Worm (Caenorhabditis elegans): ENCODE data around the gene C35A5.11.

The C35A5.11 gene

DNA sequence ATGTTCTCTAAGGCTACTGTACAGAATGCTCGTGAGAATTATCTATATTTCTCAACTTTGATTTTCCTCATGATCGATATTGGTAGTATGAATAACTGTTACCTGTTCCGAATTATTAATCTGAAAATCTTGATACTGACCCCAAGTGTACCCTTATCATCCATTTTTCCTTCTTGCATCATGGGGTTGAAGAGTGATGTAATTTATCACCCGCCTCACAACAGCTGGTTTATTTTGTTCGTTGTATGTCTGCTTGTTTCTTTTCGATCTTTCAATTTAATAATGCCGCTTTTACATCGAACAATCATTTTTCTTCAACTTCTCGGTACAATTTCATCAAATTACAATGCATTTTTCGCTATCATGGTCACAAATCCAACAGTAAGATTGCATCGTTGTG is 5.9 kb upstream of the C35A5.11 start, which contains the start of gene C35A5.6:
Gene C35A5.6, plus strand, starts transcription at position 283 of the 400 bp plus-strand sequence.
- no peak for TF ChIP-seq cnd-1 (tag; optimal IDR thresholded peaks at IDR 0.05)

DNA sequence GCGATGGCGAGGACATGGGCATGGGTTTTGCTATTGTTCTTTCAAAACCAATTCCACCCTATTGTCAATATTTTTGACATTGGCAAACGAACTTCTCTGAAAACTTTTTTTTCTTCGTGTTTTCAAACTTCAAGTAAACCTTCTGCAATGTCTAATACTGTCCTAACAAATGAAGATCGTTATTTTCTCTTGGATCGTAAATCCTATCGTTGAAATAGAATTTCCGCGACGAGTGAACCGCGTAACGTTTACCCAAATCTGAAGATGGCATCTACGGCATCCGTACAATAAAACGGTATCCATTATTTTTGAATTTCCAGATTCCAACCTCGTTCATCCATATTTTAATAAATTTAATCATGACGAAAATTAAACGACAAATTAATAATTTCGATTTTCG is 2.6 kb upstream of the C35A5.11 start, which contains the start of gene C35A5.5:
Gene C35A5.5, plus strand, starts transcription at position 301 of the 400 bp plus-strand sequence.
- TF ChIP-seq nhr-76 (tag; optimal IDR thresholded peaks at IDR 0.05) (no peak), nhr-2 (tag; optimal IDR thresholded peaks at IDR 0.05) (no peak), M03D4.4 (tag; optimal IDR thresholded peaks at IDR 0.05) (no peak), mep-1 (tag; optimal IDR thresholded peaks at IDR 0.05) (no peak), tbx-8 (GFP tag; optimal IDR thresholded peaks at IDR 0.05) (no peak), ceh-83 (GFP tag; optimal IDR thresholded peaks at IDR 0.05) (no peak), mls-2 (tag; optimal IDR thresholded peaks at IDR 0.05) (no peak), snpc-4 (tag; optimal IDR thresholded peaks at IDR 0.05) (no peak), bed-3 (GFP tag; optimal IDR thresholded peaks at IDR 0.05) (no peak), sptf-1 (tag; optimal IDR thresholded peaks at IDR 0.05) (no peak), sem-2 (GFP tag; optimal IDR thresholded peaks at IDR 0.05) (no peak), unc-62 (GFP tag; optimal IDR thresholded peaks at IDR 0.05) (no peak), pha-4 (tag; optimal IDR thresholded peaks at IDR 0.05) (no peak), unc-39 (tag; optimal IDR thresholded peaks at IDR 0.05) (no peak), elt-3 (tag; optimal IDR thresholded peaks at IDR 0.05) (no peak), unc-120 (tag; optimal IDR thresholded peaks at IDR 0.05; ENCODE audit: poor library complexity, severe bottlenecking) (no peak), flh-1 (GFP tag; optimal IDR thresholded peaks at IDR 0.05) (no peak), elt-1 (tag; optimal IDR thresholded peaks at IDR 0.05; ENCODE audit: borderline replicate concordance, insufficient read depth) (no peak)

DNA sequence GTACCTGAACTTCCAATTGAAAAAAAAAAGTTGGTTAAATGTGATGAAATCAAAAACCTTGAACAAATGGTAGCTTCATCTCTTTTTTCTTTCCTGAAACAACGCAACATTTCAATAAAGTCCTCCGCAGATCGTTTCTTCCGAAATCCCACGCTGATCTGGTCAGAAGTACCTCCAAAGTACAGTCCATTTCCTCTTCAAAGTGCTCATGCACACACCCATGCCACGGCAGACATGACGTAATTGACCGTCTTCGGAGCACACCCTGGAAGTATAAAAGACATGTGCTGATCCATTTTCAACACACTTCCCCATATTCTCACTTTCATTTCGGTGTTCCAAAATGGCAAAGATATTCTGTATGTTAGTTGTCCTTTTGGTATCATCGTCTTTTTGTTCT is 982 bp upstream of the C35A5.11 start, which contains the start of gene C35A5.10:
Gene C35A5.10, plus strand, starts transcription at position 301 of the 400 bp plus-strand sequence.
- TF ChIP-seq pha-4 (tag; optimal IDR thresholded peaks at IDR 0.05) = no peak
- no peak for TF ChIP-seq nhr-76 (tag; optimal IDR thresholded peaks at IDR 0.05)
- no peak for TF ChIP-seq flh-1 (GFP tag; optimal IDR thresholded peaks at IDR 0.05)
- no peak for TF ChIP-seq bed-3 (GFP tag; optimal IDR thresholded peaks at IDR 0.05)
- TF ChIP-seq ces-1 (GFP tag; optimal IDR thresholded peaks at IDR 0.05) = no peak
- TF ChIP-seq sem-2 (GFP tag; optimal IDR thresholded peaks at IDR 0.05) = no peak
- no peak for TF ChIP-seq unc-62 (GFP tag; optimal IDR thresholded peaks at IDR 0.05)
- TF ChIP-seq nhr-12 (tag; optimal IDR thresholded peaks at IDR 0.05) = no peak
- TF ChIP-seq ceh-43 (GFP tag; optimal IDR thresholded peaks at IDR 0.05) = no peak
- no peak for TF ChIP-seq blmp-1 (tag; optimal IDR thresholded peaks at IDR 0.05)
- TF ChIP-seq drap-1 (GFP tag; optimal IDR thresholded peaks at IDR 0.05) = no peak
- no peak for TF ChIP-seq lsy-2 (tag; optimal IDR thresholded peaks at IDR 0.05)
- no peak for TF ChIP-seq unc-120 (tag; optimal IDR thresholded peaks at IDR 0.05; ENCODE audit: poor library complexity, severe bottlenecking)
- no peak for TF ChIP-seq lin-32 (GFP tag; optimal IDR thresholded peaks at IDR 0.05)
- no peak for TF ChIP-seq ceh-39 (tag; optimal IDR thresholded peaks at IDR 0.05)
- TF ChIP-seq snpc-4 (tag; optimal IDR thresholded peaks at IDR 0.05) = no peak
- no peak for TF ChIP-seq elt-1 (tag; optimal IDR thresholded peaks at IDR 0.05; ENCODE audit: borderline replicate concordance, insufficient read depth)

DNA sequence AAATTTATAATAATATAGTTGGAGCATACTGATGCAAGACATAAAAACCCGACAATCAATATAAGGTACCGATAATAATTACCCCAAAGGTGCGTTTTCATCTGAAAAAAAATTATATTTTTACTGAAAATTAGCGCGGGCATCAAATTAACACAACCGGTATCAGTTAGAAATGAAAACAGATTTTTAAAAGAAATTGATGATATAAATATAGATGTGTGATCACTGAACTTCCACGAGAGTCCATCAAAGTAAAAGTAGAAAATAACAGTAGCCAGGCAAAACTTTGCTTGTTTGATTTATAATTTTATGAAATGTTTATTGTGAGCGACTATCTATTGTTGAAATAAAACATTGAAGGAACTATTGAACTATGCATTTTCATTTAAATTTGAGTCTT is 1.6 kb downstream of the C35A5.11 start, which contains the start of gene C35A5.3:
Gene C35A5.3, minus strand, starts transcription at position 101 of the 400 bp plus-strand sequence.
- TF ChIP-seq nhr-76 (tag; optimal IDR thresholded peaks at IDR 0.05) (no peak), elt-3 (tag; optimal IDR thresholded peaks at IDR 0.05) (no peak), sptf-1 (tag; optimal IDR thresholded peaks at IDR 0.05) (no peak), ceh-83 (GFP tag; optimal IDR thresholded peaks at IDR 0.05) (no peak), M03D4.4 (tag; optimal IDR thresholded peaks at IDR 0.05) (no peak), sem-2 (GFP tag; optimal IDR thresholded peaks at IDR 0.05) (no peak), blmp-1 (tag; optimal IDR thresholded peaks at IDR 0.05) (no peak), nhr-28 (tag; optimal IDR thresholded peaks at IDR 0.05) (no peak), zip-8 (tag; optimal IDR thresholded peaks at IDR 0.05) (no peak), ceh-43 (GFP tag; optimal IDR thresholded peaks at IDR 0.05) (no peak), flh-1 (GFP tag; optimal IDR thresholded peaks at IDR 0.05) (no peak), ham-2 (GFP tag; optimal IDR thresholded peaks at IDR 0.05) (no peak), mab-5 (tag; optimal IDR thresholded peaks at IDR 0.05) (no peak), hlh-1 (tag; optimal IDR thresholded peaks at IDR 0.05) (no peak), elt-1 (tag; optimal IDR thresholded peaks at IDR 0.05; ENCODE audit: borderline replicate concordance, insufficient read depth) (no peak), drap-1 (GFP tag; optimal IDR thresholded peaks at IDR 0.05) (no peak)

All from whole organism, mixed stage, embryonic.